Worm (Caenorhabditis elegans) whole organism, late embryonic: ENCODE measurements around the gene rgs-2.

Experiments used
- K02D7.2 ChIP-seq: sonication (generic microtip); optimal IDR thresholded peaks from 2 replicates; lab custom pipeline; 2017; ENCODE audit warnings: mild to moderate bottlenecking, missing genetic modification characterization, missing compliant biosample characterization
- ama-1 ChIP-seq: fragments of 150-350 bp; optimal IDR thresholded peaks from 2 replicates; lab custom pipeline; 2014
- ceh-2 ChIP-seq: sonication (generic microtip); optimal IDR thresholded peaks from 2 replicates; lab custom pipeline; 2016; ENCODE audit warnings: missing genotype, missing genetic modification characterization, missing compliant biosample characterization
- ceh-34 ChIP-seq: sonication (generic microtip); optimal IDR thresholded peaks from 2 replicates; lab custom pipeline; 2016; ENCODE audit warnings: mild to moderate bottlenecking, missing genetic modification characterization, missing compliant biosample characterization
- dmd-4 ChIP-seq: sonication (generic microtip); optimal IDR thresholded peaks from 2 replicates; lab custom pipeline; 2016; ENCODE audit warnings: borderline replicate concordance, missing genetic modification characterization, missing compliant biosample characterization
- dve-1 ChIP-seq: sonication (generic microtip); optimal IDR thresholded peaks from 2 replicates; lab custom pipeline; 2017; ENCODE audit warnings: antibody characterized with exemption, mild to moderate bottlenecking, missing genetic modification characterization, missing compliant biosample characterization
- fkh-6 ChIP-seq: sonication (generic microtip); optimal IDR thresholded peaks from 2 replicates; lab custom pipeline; 2016; ENCODE audit warnings: missing genetic modification characterization, missing compliant biosample characterization
- pha-4 ChIP-seq: fragments of 150-350 bp; optimal IDR thresholded peaks from 2 replicates; lab custom pipeline; 2018; ENCODE audit warnings: missing biosample characterization, missing genetic modification reagents, missing genetic modification characterization
- tbx-2 ChIP-seq: sonication (generic microtip); optimal IDR thresholded peaks from 2 replicates; lab custom pipeline; 2016; ENCODE audit warnings: missing genetic modification characterization, missing compliant biosample characterization
- tbx-7 ChIP-seq: sonication (generic microtip); optimal IDR thresholded peaks from 2 replicates; lab custom pipeline; 2016; ENCODE audit warnings: missing genotype, missing genetic modification characterization, missing compliant biosample characterization

DNA sequence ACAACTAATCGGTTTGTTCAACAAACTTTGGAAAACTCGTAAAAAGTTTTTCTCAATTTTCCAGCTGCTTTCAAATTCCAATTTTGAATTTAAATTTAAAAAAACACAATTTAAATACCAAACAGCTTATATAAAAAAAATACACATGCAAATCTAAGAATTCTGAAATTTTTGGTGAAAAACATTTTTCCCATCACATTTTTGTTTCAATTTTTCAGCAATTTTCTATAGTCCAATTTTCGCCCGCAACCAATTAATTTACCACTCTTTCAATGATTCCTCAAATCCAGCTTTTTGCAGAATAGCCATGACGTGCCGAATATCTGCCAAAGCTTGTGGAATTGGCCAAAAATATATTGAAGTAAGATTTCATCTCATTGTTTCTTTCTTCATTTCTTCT lies 49.3 kb downstream of the rgs-2 start, which contains the start of gene cept-1:
- no peak for TF ChIP-seq fkh-6 (tag; lab: Kevin White, UChicago)
- no peak for TF ChIP-seq pha-4 (tag; lab: Kevin White, UChicago)
- no peak for TF ChIP-seq dmd-4 (tag; lab: Kevin White, UChicago)
- TF ChIP-seq ama-1 (lab: Kevin White, UChicago): no peak
- TF ChIP-seq dve-1: no peak
- no peak for TF ChIP-seq ceh-2 (tag; lab: Kevin White, UChicago)
- no peak for TF ChIP-seq tbx-7 (tag; lab: Kevin White, UChicago)
- TF ChIP-seq K02D7.2 (tag; lab: Kevin White, UChicago): no peak
- no peak for TF ChIP-seq ceh-34 (tag; lab: Kevin White, UChicago)
- TF ChIP-seq tbx-2 (tag; lab: Kevin White, UChicago): no peak
